Fruit fly (Drosophila melanogaster): Measurements from ENCODE around the gene CG32269.

CG32269 gene

dm6 chr3L:3179474-3179873, 29.3 kb downstream of the CG32269 start (continued):
- peak; percentile 76 for TF ChIP-seq MBD-R2 (GFP tag; IDR thresholded peaks at IDR 0.05)
- no peak for TF ChIP-seq amos (GFP tag; IDR thresholded peaks at IDR 0.05; ENCODE audit: partially characterized antibody)
- TF ChIP-seq Drgx (GFP tag; IDR thresholded peaks at IDR 0.05), result peak; percentile 90
- no peak for TF ChIP-seq Dip2 (GFP tag; IDR thresholded peaks at IDR 0.05)
- TF ChIP-seq pan (optimal IDR thresholded peaks at IDR 0.05), result no peak
- peak in 1 of 2 experiments; percentile 92 for TF ChIP-seq pan (GFP tag; optimal IDR thresholded peaks at IDR 0.05 in 1 of 2, IDR thresholded peaks at IDR 0.05 in 1 of 2)
- peak; percentile 77 for TF ChIP-seq CG1602 (GFP tag; optimal IDR thresholded peaks at IDR 0.05)
- peak; percentile 61 for TF ChIP-seq CG10959 (GFP tag; IDR thresholded peaks at IDR 0.05)
- peak; percentile 88 for TF ChIP-seq mam (GFP tag; optimal IDR thresholded peaks at IDR 0.05)
- TF ChIP-seq CG8924 (tag; optimal IDR thresholded peaks at IDR 0.05), result peak; percentile 84
- TF ChIP-seq Asciz (GFP tag; optimal IDR thresholded peaks at IDR 0.05), result no peak
- TF ChIP-seq MTF-1 (GFP tag; optimal IDR thresholded peaks at IDR 0.05; ENCODE audit: borderline replicate concordance), result peak; percentile 75
- peak; percentile 93 for TF ChIP-seq CG3281 (GFP tag; optimal IDR thresholded peaks at IDR 0.05)
- peak; percentile 85 to 89 for TF ChIP-seq dpn (GFP tag; optimal IDR thresholded peaks at IDR 0.05)
- peak; percentile 76 for TF ChIP-seq her (GFP tag; optimal IDR thresholded peaks at IDR 0.05)
- peak; percentile 78 for TF ChIP-seq CG10654 (GFP tag; optimal IDR thresholded peaks at IDR 0.05)
- peak; percentile 68 for TF ChIP-seq CG17802 (tag; optimal IDR thresholded peaks at IDR 0.05)
- no peak for TF ChIP-seq salm (tag; optimal IDR thresholded peaks at IDR 0.05)
- peak; percentile 25 for TF ChIP-seq fd102C (GFP tag; optimal IDR thresholded peaks at IDR 0.05)
- TF ChIP-seq CG13624 (GFP tag; optimal IDR thresholded peaks at IDR 0.05), result peak; percentile 78
- peak; percentile 75 for TF ChIP-seq ssp (GFP tag; IDR thresholded peaks at IDR 0.05)
- peak; percentile 70; the same call in 2 of the 3 replicates for TF ChIP-seq CG11560 (tag; IDR thresholded peaks at IDR 0.05)
- peak; percentile 87 for TF ChIP-seq CG4820 (GFP tag; optimal IDR thresholded peaks at IDR 0.05)
- peak; percentile 76 for TF ChIP-seq CG12155 (GFP tag; optimal IDR thresholded peaks at IDR 0.05)
- TF ChIP-seq CG8944 (GFP tag; optimal IDR thresholded peaks at IDR 0.05), result peak; percentile 22
- peak; percentile 87 for TF ChIP-seq CG2120 (GFP tag; optimal IDR thresholded peaks at IDR 0.05)
- peak; percentile 69 for TF ChIP-seq Nf-YB (GFP tag; optimal IDR thresholded peaks at IDR 0.05)
- peak; percentile 92 for TF ChIP-seq CG7839 (tag; optimal IDR thresholded peaks at IDR 0.05)
- TF ChIP-seq insv (GFP tag; optimal IDR thresholded peaks at IDR 0.05), result no peak
- peak; percentile 82 for TF ChIP-seq Camta (GFP tag; optimal IDR thresholded peaks at IDR 0.05)
- peak; percentile 68 for TF ChIP-seq tup (GFP tag; optimal IDR thresholded peaks at IDR 0.05)
- TF ChIP-seq CG31365 (tag; optimal IDR thresholded peaks at IDR 0.05), result peak; percentile 72
- TF ChIP-seq E2f1 (GFP tag; IDR thresholded peaks at IDR 0.05), result peak; percentile 91
- TF ChIP-seq Doc2 (GFP tag; IDR thresholded peaks at IDR 0.05), result peak; percentile 75
- TF ChIP-seq MESR4 (GFP tag; optimal IDR thresholded peaks at IDR 0.05), result no peak
- peak; percentile 59; the same call in 2 of the 3 replicates for TF ChIP-seq otp (GFP tag; IDR thresholded peaks at IDR 0.05)
- no peak for TF ChIP-seq prd (optimal IDR thresholded peaks at IDR 0.05)
- peak; percentile 94 for TF ChIP-seq prd (GFP tag; IDR thresholded peaks at IDR 0.05)
- peak; percentile 85 for TF ChIP-seq Mrtf (GFP tag; IDR thresholded peaks at IDR 0.05)
- TF ChIP-seq luna (GFP tag; optimal IDR thresholded peaks at IDR 0.05), result peak; percentile 41
- TF ChIP-seq D19B (GFP tag; optimal IDR thresholded peaks at IDR 0.05), result peak; percentile 83
- TF ChIP-seq Nf-YC (tag; optimal IDR thresholded peaks at IDR 0.05), result no peak
- TF ChIP-seq vnd (GFP tag; IDR thresholded peaks at IDR 0.05; ENCODE audit: partially characterized antibody), result no peak
- peak; percentile 85 for TF ChIP-seq CG4854 (GFP tag; optimal IDR thresholded peaks at IDR 0.05)
- no peak for TF ChIP-seq CG9876 (GFP tag; optimal IDR thresholded peaks at IDR 0.05)
- no peak for TF ChIP-seq gcm (GFP tag; optimal IDR thresholded peaks at IDR 0.05)
- TF ChIP-seq CG3995 (GFP tag; optimal IDR thresholded peaks at IDR 0.05), result peak; percentile 52
- TF ChIP-seq so (GFP tag; IDR thresholded peaks at IDR 0.05), result peak; percentile 70; the same call in 2 of the 3 replicates
- TF ChIP-seq ro (GFP tag; IDR thresholded peaks at IDR 0.05), result peak; percentile 72; the same call in 1 of the 2 replicates
- TF ChIP-seq CG3407 (GFP tag; optimal IDR thresholded peaks at IDR 0.05), result peak; percentile 66
- peak; percentile 59 for TF ChIP-seq CG34376 (GFP tag; optimal IDR thresholded peaks at IDR 0.05)
- peak; percentile 94 for TF ChIP-seq Rfx (GFP tag; IDR thresholded peaks at IDR 0.05)
